Worm (Caenorhabditis elegans) whole organism, late embryonic: ENCODE data around the gene col-164.

Experiments
- ama-1 ChIP-seq: fragments of 150-350 bp; optimal IDR thresholded peaks from 2 replicates; lab custom pipeline; 2014
- lin-11 ChIP-seq: fragments of 200-800 bp; sonication (Bioruptor generic); optimal IDR thresholded peaks from 2 replicates; lab custom pipeline; 2018; ENCODE audit warnings: mild to moderate bottlenecking, missing genetic modification characterization, missing compliant biosample characterization

- TF ChIP-seq lin-11 (tag; lab: Kevin White, UChicago) = no peak
- no peak for TF ChIP-seq ama-1 (lab: Kevin White, UChicago)
Observed at ce11 chrX:2118162-2118561, 24.9 kb downstream of the col-164 start, which contains the start of gene swip-10.
